Fruit fly (Drosophila melanogaster): Measurements from ENCODE around the gene PK2-R1.

Gene PK2-R1

dm6 chr3R:13390490-13390889 lies 52.4 kb downstream of the PK2-R1 start (continued):
- TF ChIP-seq pb (GFP tag; optimal IDR thresholded peaks at IDR 0.05) (no peak), Nf-YA (GFP tag; IDR thresholded peaks at IDR 0.05) (no peak), CG2712 (tag; optimal IDR thresholded peaks at IDR 0.05) (no peak), eve (GFP tag; optimal IDR thresholded peaks at IDR 0.05) (no peak), CG11695 (GFP tag; IDR thresholded peaks at IDR 0.05) (no peak)

dm6 chr3R:13393009-13393408 lies 54.9 kb downstream of the PK2-R1 start:
- TF ChIP-seq Atf3 (GFP tag; optimal IDR thresholded peaks at IDR 0.05) (no peak), Pdp1 (GFP tag; optimal IDR thresholded peaks at IDR 0.05) (no peak), CG34376 (GFP tag; optimal IDR thresholded peaks at IDR 0.05) (peak; percentile 5), CG32772 (GFP tag; IDR thresholded peaks at IDR 0.05) (no peak), sug (tag; optimal IDR thresholded peaks at IDR 0.05) (no peak), CG8765 (GFP tag; IDR thresholded peaks at IDR 0.05) (no peak)

Data from whole organism, embryonic.